Fruit fly (Drosophila melanogaster): Measurements from ENCODE around the gene CG3857.
A peak's percentile ranks its signal among the peaks of the same experiment; 100 is the strongest.

The CG3857 gene

dm6 chrX:1944245-1945114, 4.6 kb upstream of the CG3857 start (continued):
- TF ChIP-seq vfl (GFP tag; optimal IDR thresholded peaks at IDR 0.05) (peak; percentile 24), sr (GFP tag; IDR thresholded peaks at IDR 0.05) (no peak), chm (GFP tag; IDR thresholded peaks at IDR 0.05) (peak; percentile 51; the same call in 1 of the 2 replicates), crp (GFP tag; optimal IDR thresholded peaks at IDR 0.05) (no peak), Dll (GFP tag; IDR thresholded peaks at IDR 0.05; ENCODE audit: partially characterized antibody) (no peak), Atf3 (GFP tag; optimal IDR thresholded peaks at IDR 0.05) (peak; percentile 38), CG7556 (GFP tag; optimal IDR thresholded peaks at IDR 0.05) (no peak), abd-A (tag; optimal IDR thresholded peaks at IDR 0.05) (peak; percentile 5), bcd (GFP tag; optimal IDR thresholded peaks at IDR 0.05) (no peak), CG14050 (GFP tag; IDR thresholded peaks at IDR 0.05) (peak; percentile 31; the same call in 1 of the 3 replicates), Mad (GFP tag; optimal IDR thresholded peaks at IDR 0.05) (peak; percentile 66), dmrt99B (tag; optimal IDR thresholded peaks at IDR 0.05) (peak; percentile 60), sens-2 (GFP tag; IDR thresholded peaks at IDR 0.05) (no peak), Vsx1 (GFP tag; optimal IDR thresholded peaks at IDR 0.05) (no peak), ERR (GFP tag; optimal IDR thresholded peaks at IDR 0.05) (peak; percentile 10), CrebB (tag; optimal IDR thresholded peaks at IDR 0.05) (no peak), z (GFP tag; IDR thresholded peaks at IDR 0.05) (no peak), CG2712 (tag; optimal IDR thresholded peaks at IDR 0.05) (peak; percentile 66), maf-S (GFP tag; optimal IDR thresholded peaks at IDR 0.05) (peak; percentile 41), HmgD (GFP tag; optimal IDR thresholded peaks at IDR 0.05) (no peak), Pdp1 (GFP tag; optimal IDR thresholded peaks at IDR 0.05) (peak; percentile 23 to 38), vnd (GFP tag; IDR thresholded peaks at IDR 0.05; ENCODE audit: partially characterized antibody) (no peak), CG8388 (GFP tag; optimal IDR thresholded peaks at IDR 0.05) (peak; percentile 62), h (optimal IDR thresholded peaks at IDR 0.05) (no peak), nerfin-2 (GFP tag; IDR thresholded peaks at IDR 0.05; ENCODE audit: partially characterized antibody) (no peak), Elba2 (GFP tag; optimal IDR thresholded peaks at IDR 0.05) (no peak), CG10321 (GFP tag; IDR thresholded peaks at IDR 0.05) (no peak), dysf (GFP tag; IDR thresholded peaks at IDR 0.05) (peak; percentile 57), CG18476 (GFP tag; optimal IDR thresholded peaks at IDR 0.05) (no peak), ATbp (GFP tag; optimal IDR thresholded peaks at IDR 0.05) (peak; percentile 60), Hmr (GFP tag; optimal IDR thresholded peaks at IDR 0.05) (peak; percentile 18), Gsc (GFP tag; IDR thresholded peaks at IDR 0.05) (0 out of 2 replicates have a peak, but pooled peaks have one; percentile 33), Six4 (GFP tag; optimal IDR thresholded peaks at IDR 0.05) (peak; percentile 16), C15 (GFP tag; IDR thresholded peaks at IDR 0.05) (no peak), al (GFP tag; IDR thresholded peaks at IDR 0.05) (no peak), MESR4 (GFP tag; optimal IDR thresholded peaks at IDR 0.05) (no peak), Nf-YC (tag; optimal IDR thresholded peaks at IDR 0.05) (no peak), CG12744 (GFP tag; optimal IDR thresholded peaks at IDR 0.05) (no peak), ranshi (GFP tag; IDR thresholded peaks at IDR 0.05) (peak; percentile 69), CG8924 (tag; optimal IDR thresholded peaks at IDR 0.05) (no peak), CG4424 (GFP tag; optimal IDR thresholded peaks at IDR 0.05) (peak; percentile 11), tio (GFP tag; optimal IDR thresholded peaks at IDR 0.05) (no peak), lab (GFP tag; optimal IDR thresholded peaks at IDR 0.05) (peak; percentile 61), Mrtf (GFP tag; IDR thresholded peaks at IDR 0.05) (peak; percentile 37; the same call in 1 of the 3 replicates), Hey (tag; optimal IDR thresholded peaks at IDR 0.05) (no peak), CG1647 (GFP tag; optimal IDR thresholded peaks at IDR 0.05) (no peak), Neu2 (GFP tag; optimal IDR thresholded peaks at IDR 0.05; ENCODE audit: borderline replicate concordance) (no peak), Ets97D (GFP tag; optimal IDR thresholded peaks at IDR 0.05) (no peak), CG4617 (GFP tag; optimal IDR thresholded peaks at IDR 0.05; ENCODE audit: borderline replicate concordance) (no peak)

Data from whole organism, embryonic.